Fruit fly (Drosophila melanogaster) whole organism, pupa: ENCODE measurements around the gene CG46303.

Source experiments
- CG10348 ChIP-seq: fragments of 200-800 bp; sonication (Bioruptor generic); IDR thresholded peaks from 2 replicates; pipeline ENCODE4 v1.3.6; 2022; ENCODE audit warnings: missing biosample characterization, missing genetic modification characterization
- CG12605 ChIP-seq: fragments of 200-800 bp; sonication (Bioruptor generic); IDR thresholded peaks from 2 replicates; pipeline ENCODE4 v1.3.6; 2022; ENCODE audit warnings: missing biosample characterization, missing genetic modification characterization
- CG14655 ChIP-seq: fragments of 200-800 bp; sonication (Bioruptor generic); optimal IDR thresholded peaks from 3 replicates; lab custom pipeline; 2017; ENCODE audit warnings: mild to moderate bottlenecking, missing biosample characterization, missing genetic modification reagents, missing genetic modification characterization
- CG15710 ChIP-seq: fragments of 200-800 bp; sonication (Bioruptor generic); optimal IDR thresholded peaks from 2 replicates; lab custom pipeline; 2018; ENCODE audit warnings: missing biosample characterization, mild to moderate bottlenecking, missing genetic modification characterization, moderate library complexity
- CG32121 ChIP-seq: fragments of 200-800 bp; sonication (Bioruptor generic); IDR thresholded peaks from 2 replicates; pipeline ENCODE4 v1.3.6; 2022; ENCODE audit warnings: missing biosample characterization, missing genetic modification characterization
- CG8159 ChIP-seq: fragments of 200-800 bp; sonication (Bioruptor generic); optimal IDR thresholded peaks from 3 replicates; lab custom pipeline; 2018; ENCODE audit warnings: missing biosample characterization, mild to moderate bottlenecking, missing genetic modification characterization, moderate library complexity
- D1 ChIP-seq: fragments of 200-800 bp; sonication (Bioruptor generic); optimal IDR thresholded peaks from 2 replicates; lab custom pipeline; 2018; ENCODE audit warnings: missing biosample characterization, mild to moderate bottlenecking, missing genetic modification characterization, moderate library complexity
- EcR ChIP-seq: fragments of 200-800 bp; sonication (Bioruptor generic); optimal IDR thresholded peaks from 3 replicates; lab custom pipeline; 2019; ENCODE audit warnings: missing biosample characterization, missing genetic modification characterization, mild to moderate bottlenecking, moderate library complexity, missing genetic modification reagents
- Ets98B ChIP-seq: fragments of 200-800 bp; sonication (Bioruptor generic); IDR thresholded peaks from 2 replicates; pipeline ENCODE4 v1.3.6; 2022; ENCODE audit warnings: missing biosample characterization, missing genetic modification characterization
- Pif1A ChIP-seq: fragments of 200-800 bp; sonication (Bioruptor generic); optimal IDR thresholded peaks from 3 replicates; lab custom pipeline; 2016; ENCODE audit warnings: missing biosample characterization, missing genetic modification characterization
- Pif1B ChIP-seq: fragments of 200-800 bp; sonication (Bioruptor generic); optimal IDR thresholded peaks from 3 replicates; lab custom pipeline; 2016; ENCODE audit warnings: missing biosample characterization, missing genetic modification characterization
- fd96Ca ChIP-seq: fragments of 200-800 bp; sonication (Bioruptor generic); IDR thresholded peaks from 3 replicates; pipeline ENCODE4 v1.3.6; 2022; ENCODE audit warnings: missing biosample characterization, missing genetic modification characterization
- gl ChIP-seq: fragments of 200-800 bp; sonication (Bioruptor generic); optimal IDR thresholded peaks from 2 replicates; lab custom pipeline; 2018; ENCODE audit warnings: missing biosample characterization, mild to moderate bottlenecking, missing genetic modification characterization

- TF ChIP-seq Ets98B (GFP tag; lab: Robert Waterston, UW) (no peak), Pif1A (GFP tag; lab: Kevin White, UChicago) (no peak), CG10348 (GFP tag; lab: Robert Waterston, UW) (no peak), Pif1B (no peak), D1 (no peak), EcR (GFP tag; lab: Kevin White, UChicago) (no peak), CG14655 (no peak), CG15710 (tag; lab: Kevin White, UChicago) (no peak), CG12605 (GFP tag; lab: Robert Waterston, UW) (no peak), fd96Ca (no peak), CG8159 (no peak), gl (tag; lab: Kevin White, UChicago) (no peak), CG32121 (GFP tag; lab: Robert Waterston, UW) (no peak)
These were observed 14.8 kb downstream of the CG46303 start for dm6 chr3R:5836536-5836935.
